Fruit fly (Drosophila melanogaster): Measurements from ENCODE around the gene jar.

The jar gene

DNA sequence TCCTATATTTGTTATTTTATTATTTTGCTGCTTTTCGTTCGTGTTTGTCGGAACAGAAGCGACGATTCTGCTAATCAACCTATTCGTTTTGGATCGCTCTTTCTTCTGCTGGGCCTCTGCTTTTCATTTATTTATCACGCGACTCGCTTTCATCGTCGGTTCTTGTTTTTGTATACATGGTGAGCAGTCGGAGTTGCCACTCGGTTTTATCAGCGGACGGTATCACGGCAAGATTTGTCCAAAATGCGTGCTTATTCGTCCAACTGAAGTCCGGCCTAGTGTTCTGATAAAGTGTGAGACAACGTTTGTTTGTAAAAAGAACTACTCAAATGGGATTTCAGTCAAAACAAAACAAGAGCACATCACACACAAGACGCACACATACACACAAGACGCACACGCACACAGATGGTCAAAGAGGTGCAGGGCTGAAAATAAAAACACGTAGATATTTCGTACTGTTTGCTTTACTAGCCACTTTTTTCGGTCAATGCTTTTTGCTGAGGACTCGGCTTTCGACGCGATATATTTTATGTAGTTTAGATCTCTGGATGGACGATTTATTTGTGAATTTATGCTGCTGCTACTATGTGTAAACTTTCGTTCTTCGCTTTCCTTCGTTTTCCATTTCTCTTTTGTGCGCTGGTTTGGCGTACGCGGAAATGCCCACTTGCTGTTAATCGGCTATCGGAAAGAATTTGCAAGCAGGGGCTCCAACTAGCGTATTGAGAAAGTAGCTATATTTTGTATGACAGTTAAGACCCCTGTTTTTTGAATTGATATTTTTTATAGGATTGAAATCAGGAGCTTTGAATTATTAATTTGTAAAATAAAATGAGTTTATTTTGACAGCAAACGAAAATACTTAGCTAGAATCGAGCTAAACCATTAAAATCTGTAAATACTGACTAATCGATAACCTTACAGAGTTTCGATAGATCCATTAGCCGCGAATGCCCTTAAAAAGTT, 49.4 kb downstream of the jar start, which contains the start of gene twin (continued):
- TF ChIP-seq pan (optimal IDR thresholded peaks at IDR 0.05) (no peak), pan (GFP tag; optimal IDR thresholded peaks at IDR 0.05 in 1 of 2, IDR thresholded peaks at IDR 0.05 in 1 of 2) (no peak), B-H2 (GFP tag; optimal IDR thresholded peaks at IDR 0.05) (peak; percentile 67), CG17612 (GFP tag; IDR thresholded peaks at IDR 0.05) (no peak), ranshi (GFP tag; IDR thresholded peaks at IDR 0.05) (no peak), CG10462 (GFP tag; optimal IDR thresholded peaks at IDR 0.05) (no peak), CG7357 (GFP tag; IDR thresholded peaks at IDR 0.05) (no peak), Med (GFP tag) (peak; percentile 92), Blimp-1 (GFP tag; optimal IDR thresholded peaks at IDR 0.05) (peak; percentile 58), CG11504 (tag; optimal IDR thresholded peaks at IDR 0.05) (no peak), CG10565 (GFP tag; optimal IDR thresholded peaks at IDR 0.05) (no peak), CG13424 (tag; optimal IDR thresholded peaks at IDR 0.05) (peak; percentile 77), CG3163 (GFP tag; optimal IDR thresholded peaks at IDR 0.05) (peak; percentile 3), psq (GFP tag; optimal IDR thresholded peaks at IDR 0.05) (peak; percentile 99), ind (GFP tag; optimal IDR thresholded peaks at IDR 0.05) (peak; percentile 64), bab2 (GFP tag; optimal IDR thresholded peaks at IDR 0.05) (peak; percentile 68), CG7271 (tag; optimal IDR thresholded peaks at IDR 0.05) (no peak), fu2 (GFP tag; optimal IDR thresholded peaks at IDR 0.05) (peak; percentile 52), CG11695 (GFP tag; IDR thresholded peaks at IDR 0.05) (0 out of 3 replicates have a peak, but pooled peaks have one; percentile 31), fd3F (GFP tag; optimal IDR thresholded peaks at IDR 0.05) (peak; percentile 43), Hey (tag; optimal IDR thresholded peaks at IDR 0.05) (no peak), Nf-YA (GFP tag; IDR thresholded peaks at IDR 0.05) (no peak), row (GFP tag; IDR thresholded peaks at IDR 0.05) (peak; percentile 83), lilli (GFP tag; optimal IDR thresholded peaks at IDR 0.05) (peak; percentile 86), Dfd (GFP tag; optimal IDR thresholded peaks at IDR 0.05) (no peak), BtbVII (GFP tag; optimal IDR thresholded peaks at IDR 0.05) (no peak), CG11723 (GFP tag; optimal IDR thresholded peaks at IDR 0.05) (peak; percentile 62), CG1233 (GFP tag; optimal IDR thresholded peaks at IDR 0.05) (peak; percentile 3), dati (GFP tag; IDR thresholded peaks at IDR 0.05) (no peak), Sin3A (optimal IDR thresholded peaks at IDR 0.05) (peak; percentile 43), Aef1 (GFP tag; IDR thresholded peaks at IDR 0.05) (0 out of 3 replicates have a peak, but pooled peaks have one; percentile 23), nom (GFP tag; optimal IDR thresholded peaks at IDR 0.05) (no peak), Mes4 (GFP tag; optimal IDR thresholded peaks at IDR 0.05) (no peak), HLHmδ (GFP tag; optimal IDR thresholded peaks at IDR 0.05) (no peak), CG9609 (GFP tag; optimal IDR thresholded peaks at IDR 0.05) (peak; percentile 59), usp (GFP tag; optimal IDR thresholded peaks at IDR 0.05) (no peak), bcd (GFP tag; optimal IDR thresholded peaks at IDR 0.05) (peak; percentile 48), ERR (GFP tag; optimal IDR thresholded peaks at IDR 0.05) (peak; percentile 3), slou (GFP tag; optimal IDR thresholded peaks at IDR 0.05) (peak; percentile 19), CG10209 (GFP tag; optimal IDR thresholded peaks at IDR 0.05) (peak; percentile 11), CG4820 (GFP tag; optimal IDR thresholded peaks at IDR 0.05) (peak; percentile 21), CG12659 (GFP tag; optimal IDR thresholded peaks at IDR 0.05) (peak; percentile 73), CG13123 (GFP tag; optimal IDR thresholded peaks at IDR 0.05) (no peak), CG3407 (GFP tag; optimal IDR thresholded peaks at IDR 0.05) (no peak), CG1024 (GFP tag; IDR thresholded peaks at IDR 0.05) (no peak), CG15269 (tag; optimal IDR thresholded peaks at IDR 0.05) (peak; percentile 61), CG2678 (tag; optimal IDR thresholded peaks at IDR 0.05) (no peak), CG18262 (tag; optimal IDR thresholded peaks at IDR 0.05) (peak; percentile 42), CG2712 (tag; optimal IDR thresholded peaks at IDR 0.05) (peak; percentile 60), CG8765 (GFP tag; IDR thresholded peaks at IDR 0.05) (no peak)

All from whole organism, embryonic.